Fruit fly (Drosophila melanogaster) whole organism, embryonic: ENCODE results near the gene trx.
A peak's percentile ranks its signal among the peaks of the same experiment; 100 is the strongest.

Experiments used
- Atf6 ChIP-seq: fragments of 200-800 bp; sonication (Bioruptor generic); IDR thresholded peaks from 2 replicates; pipeline ENCODE4 v1.3.6; 2022; ENCODE audit warnings: missing biosample characterization, missing genetic modification characterization
- CG10321 ChIP-seq: fragments of 200-800 bp; sonication (Bioruptor generic); IDR thresholded peaks from 2 replicates; pipeline ENCODE4 v1.3.6; 2022; ENCODE audit warnings: missing biosample characterization, missing genetic modification characterization
- CG10979 ChIP-seq: fragments of 200-800 bp; sonication (Bioruptor generic); optimal IDR thresholded peaks from 2 replicates; lab custom pipeline; 2018; ENCODE audit warnings: missing biosample characterization, mild to moderate bottlenecking, missing genetic modification characterization, moderate library complexity
- CG12104 ChIP-seq: fragments of 200-800 bp; sonication (Bioruptor generic); optimal IDR thresholded peaks from 3 replicates; lab custom pipeline; 2016; ENCODE audit warnings: missing biosample characterization, missing genetic modification characterization
- CG12391 ChIP-seq: fragments of 200-800 bp; sonication (Bioruptor generic); optimal IDR thresholded peaks from 3 replicates; lab custom pipeline; 2018; ENCODE audit warnings: missing biosample characterization, mild to moderate bottlenecking, missing genetic modification characterization, moderate library complexity
- CG12659 ChIP-seq: fragments of 200-800 bp; sonication (Bioruptor generic); optimal IDR thresholded peaks from 3 replicates; lab custom pipeline; 2017; ENCODE audit warnings: mild to moderate bottlenecking, missing biosample characterization, missing genetic modification reagents, missing genetic modification characterization
- CG14050 ChIP-seq: fragments of 200-800 bp; sonication (Bioruptor generic); IDR thresholded peaks from 3 replicates; pipeline ENCODE4 v1.3.6; 2022; ENCODE audit warnings: missing biosample characterization, missing genetic modification characterization
- CG14710 ChIP-seq: fragments of 200-800 bp; sonication (Bioruptor generic); optimal IDR thresholded peaks from 3 replicates; lab custom pipeline; 2019; ENCODE audit warnings: missing biosample characterization, mild to moderate bottlenecking, missing genetic modification characterization, moderate library complexity
- CG17186 ChIP-seq: fragments of 200-800 bp; sonication (Bioruptor generic); optimal IDR thresholded peaks from 3 replicates; lab custom pipeline; 2017; ENCODE audit warnings: missing biosample characterization, missing genetic modification reagents, missing genetic modification characterization
- CG17385 ChIP-seq: fragments of 200-800 bp; sonication (Bioruptor generic); optimal IDR thresholded peaks from 3 replicates; lab custom pipeline; 2018; ENCODE audit warnings: missing biosample characterization, mild to moderate bottlenecking, missing genetic modification characterization
- CG2120 ChIP-seq: fragments of 200-800 bp; sonication (Bioruptor generic); optimal IDR thresholded peaks from 3 replicates; lab custom pipeline; 2016; ENCODE audit warnings: missing biosample characterization, missing genetic modification characterization
- CG34224 ChIP-seq: fragments of 200-800 bp; sonication (Bioruptor generic); IDR thresholded peaks from 3 replicates; pipeline ENCODE4 v1.3.6; 2022; ENCODE audit warnings: missing biosample characterization, missing genetic modification characterization; ENCODE audit not compliant: partially characterized antibody
- CG3847 ChIP-seq: fragments of 200-800 bp; sonication (Bioruptor generic); IDR thresholded peaks from 2 replicates; pipeline ENCODE4 v1.3.6; 2022; ENCODE audit warnings: missing biosample characterization, missing genetic modification characterization
- CG4404 ChIP-seq: fragments of 200-800 bp; sonication (Bioruptor generic); IDR thresholded peaks from 2 replicates; pipeline ENCODE4 v1.3.6; 2022; ENCODE audit warnings: missing biosample characterization, missing genetic modification characterization
- CG6272 ChIP-seq: fragments of 200-800 bp; sonication (Bioruptor generic); IDR thresholded peaks from 2 replicates; pipeline ENCODE4 v1.3.6; 2022; ENCODE audit warnings: missing biosample characterization, missing genetic modification characterization
- CG6689 ChIP-seq: fragments of 200-800 bp; sonication (Bioruptor generic); IDR thresholded peaks from 2 replicates; pipeline ENCODE4 v1.3.6; 2022; ENCODE audit warnings: missing biosample characterization, missing genetic modification characterization
- CG6791 ChIP-seq: fragments of 200-800 bp; sonication (Bioruptor generic); IDR thresholded peaks from 3 replicates; pipeline ENCODE4 v1.3.6; 2022; ENCODE audit warnings: missing biosample characterization, missing genetic modification characterization; ENCODE audit not compliant: partially characterized antibody
- CG6813 ChIP-seq: fragments of 200-800 bp; sonication (Bioruptor generic); optimal IDR thresholded peaks from 2 replicates; lab custom pipeline; 2017; ENCODE audit warnings: missing biosample characterization, missing genetic modification characterization, mild to moderate bottlenecking, moderate library complexity, missing genetic modification reagents
- CG7372 ChIP-seq: fragments of 200-800 bp; sonication (Bioruptor generic); IDR thresholded peaks from 2 replicates; pipeline ENCODE4 v1.3.6; 2022; ENCODE audit warnings: missing biosample characterization, missing genetic modification characterization
- CG8290 ChIP-seq, 3 experiments: fragments of 200-800 bp; sonication (Bioruptor generic); optimal IDR thresholded peaks; 2 replicates each; lab custom pipeline; 2016 to 2019; ENCODE audit warnings: missing biosample characterization in 3 of 3, missing genetic modification characterization in 3 of 3, mild to moderate bottlenecking in 2 of 3, moderate library complexity in 1 of 3
- CG8765 ChIP-seq: fragments of 200-800 bp; sonication (Bioruptor generic); IDR thresholded peaks from 2 replicates; pipeline ENCODE4 v1.3.6; 2022; ENCODE audit warnings: missing biosample characterization, missing genetic modification characterization
- D19A ChIP-seq: fragments of 200-800 bp; optimal IDR thresholded peaks from 3 replicates; lab custom pipeline; 2019; ENCODE audit warnings: missing biosample characterization, mild to moderate bottlenecking, missing genetic modification characterization, moderate library complexity
- D19B ChIP-seq: fragments of 200-800 bp; sonication (Bioruptor generic); optimal IDR thresholded peaks from 2 replicates; lab custom pipeline; 2017; ENCODE audit warnings: missing biosample characterization, mild to moderate bottlenecking, missing genetic modification characterization
- Dbx ChIP-seq: fragments of 200-800 bp; sonication (Bioruptor generic); IDR thresholded peaks from 3 replicates; pipeline ENCODE4 v1.3.6; 2022; ENCODE audit warnings: missing biosample characterization, missing genetic modification characterization
- Hr51 ChIP-seq, 2 experiments: fragments of 200-800 bp; sonication (Bioruptor generic); optimal IDR thresholded peaks; 2 replicates in 1 of 2; 3 replicates in 1 of 2; lab custom pipeline; 2016 to 2018; ENCODE audit warnings: missing biosample characterization in 2 of 2, missing genetic modification characterization in 2 of 2, mild to moderate bottlenecking in 1 of 2, moderate library complexity in 1 of 2
- Hsf ChIP-seq: fragments of 200-800 bp; sonication (Bioruptor generic); optimal IDR thresholded peaks from 3 replicates; lab custom pipeline; 2016; ENCODE audit warnings: missing biosample characterization, missing genetic modification characterization
- Mrtf ChIP-seq: fragments of 200-800 bp; sonication (Bioruptor generic); IDR thresholded peaks from 3 replicates; pipeline ENCODE4 v1.3.6; 2022; ENCODE audit warnings: missing biosample characterization, missing genetic modification characterization
- Neu2 ChIP-seq: fragments of 200-800 bp; sonication (Bioruptor generic); optimal IDR thresholded peaks from 3 replicates; lab custom pipeline; 2016; ENCODE audit warnings: missing biosample characterization, missing genetic modification characterization, borderline replicate concordance
- Nf-YA ChIP-seq: fragments of 200-800 bp; sonication (Bioruptor generic); IDR thresholded peaks from 2 replicates; pipeline ENCODE4 v1.3.6; 2022; ENCODE audit warnings: missing biosample characterization, missing genetic modification characterization
- Nf-YC ChIP-seq: fragments of 200-800 bp; optimal IDR thresholded peaks from 3 replicates; lab custom pipeline; 2019; ENCODE audit warnings: missing biosample characterization, mild to moderate bottlenecking, missing genetic modification characterization, moderate library complexity
- Side ChIP-seq: fragments of 200-800 bp; sonication (Bioruptor generic); optimal IDR thresholded peaks from 2 replicates; lab custom pipeline; 2016; ENCODE audit warnings: missing biosample characterization, missing genetic modification characterization
- bowl ChIP-seq: fragments of 200-800 bp; sonication (Bioruptor generic); IDR thresholded peaks from 2 replicates; pipeline ENCODE4 v1.3.6; 2022; ENCODE audit warnings: missing biosample characterization, missing genetic modification characterization
- cato ChIP-seq: fragments of 200-800 bp; sonication (Bioruptor generic); optimal IDR thresholded peaks from 2 replicates; lab custom pipeline; 2016; ENCODE audit warnings: missing biosample characterization, missing genetic modification characterization, borderline replicate concordance
- dati ChIP-seq: fragments of 200-800 bp; sonication (Bioruptor generic); IDR thresholded peaks from 2 replicates; pipeline ENCODE4 v1.3.6; 2022; ENCODE audit warnings: missing biosample characterization, missing genetic modification characterization
- dpn ChIP-seq, 2 experiments: fragments of 200-800 bp; sonication (Bioruptor generic); optimal IDR thresholded peaks; 3 replicates each; lab custom pipeline; 2016; ENCODE audit warnings: missing biosample characterization in 2 of 2, missing genetic modification characterization in 2 of 2
- eve ChIP-seq, 2 experiments: fragments of >200 bp; optimal IDR thresholded peaks; 2 replicates each; lab custom pipeline; 2017; ENCODE audit warnings: missing biosample characterization in 2 of 2, missing genetic modification characterization in 2 of 2
- ewg ChIP-seq: fragments of 200-800 bp; sonication (Bioruptor generic); optimal IDR thresholded peaks from 3 replicates; lab custom pipeline; 2017; ENCODE audit warnings: mild to moderate bottlenecking, missing biosample characterization, missing genetic modification reagents, missing genetic modification characterization
- ham ChIP-seq: fragments of 200-800 bp; sonication (Bioruptor generic); IDR thresholded peaks from 2 replicates; pipeline ENCODE4 v1.3.6; 2022; ENCODE audit warnings: missing biosample characterization, missing genetic modification characterization
- inv ChIP-seq: fragments of 200-800 bp; sonication (Bioruptor generic); IDR thresholded peaks from 2 replicates; pipeline ENCODE4 v1.3.6; 2022; ENCODE audit warnings: missing biosample characterization, missing genetic modification characterization; ENCODE audit not compliant: partially characterized antibody
- lilli ChIP-seq: fragments of 200-800 bp; sonication (Bioruptor generic); optimal IDR thresholded peaks from 3 replicates; lab custom pipeline; 2016; ENCODE audit warnings: missing biosample characterization, missing genetic modification characterization
- lola ChIP-seq, 3 experiments: fragments of >200 bp in 2 of 3; fragments of 200-800 bp in 1 of 3; sonication (Bioruptor generic) in 1 of 3; optimal IDR thresholded peaks; 2 replicates each; lab custom pipeline; 2017 to 2019; ENCODE audit warnings: missing biosample characterization in 3 of 3, missing genetic modification characterization in 3 of 3, mild to moderate bottlenecking in 1 of 3, moderate library complexity in 1 of 3
- pzg ChIP-seq: fragments of 200-800 bp; sonication (Bioruptor generic); optimal IDR thresholded peaks from 3 replicates; lab custom pipeline; 2018; ENCODE audit warnings: missing biosample characterization, mild to moderate bottlenecking, missing genetic modification characterization, moderate library complexity
- slou ChIP-seq: fragments of 200-800 bp; sonication (Bioruptor generic); optimal IDR thresholded peaks from 3 replicates; lab custom pipeline; 2016; ENCODE audit warnings: missing biosample characterization, missing genetic modification characterization
- sqz ChIP-seq: fragments of 200-800 bp; sonication (Bioruptor generic); optimal IDR thresholded peaks from 3 replicates; lab custom pipeline; 2018; ENCODE audit warnings: missing biosample characterization, mild to moderate bottlenecking, missing genetic modification characterization
- tgo ChIP-seq: fragments of 200-800 bp; sonication (Bioruptor generic); IDR thresholded peaks from 3 replicates; pipeline ENCODE4 v1.3.6; 2022; ENCODE audit warnings: missing biosample characterization, missing genetic modification characterization
- unc-4 ChIP-seq: fragments of 200-800 bp; sonication (Bioruptor generic); IDR thresholded peaks from 2 replicates; pipeline ENCODE4 v1.3.6; 2022; ENCODE audit warnings: missing biosample characterization, missing genetic modification characterization; ENCODE audit not compliant: partially characterized antibody
- z ChIP-seq: fragments of 200-800 bp; sonication (Bioruptor generic); IDR thresholded peaks from 3 replicates; pipeline ENCODE4 v1.3.6; 2022; ENCODE audit warnings: missing biosample characterization, missing genetic modification characterization

The trx gene

dm6 chr3R:14326250-14327112 is 39.8 kb upstream of the trx start, which contains the start of the genes Afti and ATPsynE:
Gene Afti, minus strand, starts transcription at chr3R:14326689.
Gene ATPsynE, plus strand, starts transcription at chr3R:14326947.
- TF ChIP-seq Side (GFP tag; lab: Kevin White, UChicago) = no peak
- no peak for TF ChIP-seq Neu2 (GFP tag; lab: Kevin White, UChicago)
- TF ChIP-seq slou (GFP tag; lab: Kevin White, UChicago) = peak; percentile 34
- TF ChIP-seq ewg = peak; percentile 53
- TF ChIP-seq D19A (tag; lab: Kevin White, UChicago) = no peak
- peak; percentile 68 for TF ChIP-seq CG6791
- TF ChIP-seq sqz (GFP tag; lab: Kevin White, UChicago) = no peak
- TF ChIP-seq CG12104 (GFP tag; lab: Kevin White, UChicago) = peak; percentile 60
- peak; percentile 59; the same call in 2 of the 3 replicates for TF ChIP-seq Dbx (GFP tag; lab: Robert Waterston, UW)
- peak; percentile 76 for TF ChIP-seq lilli (GFP tag; lab: Kevin White, UChicago)
- TF ChIP-seq D19B (GFP tag; lab: Kevin White, UChicago) = peak; percentile 48
- TF ChIP-seq CG7372 (GFP tag; lab: Robert Waterston, UW) = peak; percentile 62
- TF ChIP-seq Hsf (GFP tag; lab: Kevin White, UChicago) = peak; percentile 70
- peak; percentile 65 for TF ChIP-seq inv (GFP tag; lab: Robert Waterston, UW)
- TF ChIP-seq CG14710 (tag; lab: Kevin White, UChicago) = peak; percentile 83
- TF ChIP-seq CG12391 (tag; lab: Kevin White, UChicago) = peak; percentile 74
- peak; percentile 54 for TF ChIP-seq CG6689 (GFP tag; lab: Robert Waterston, UW)
- peak; percentile 39; the same call in 1 of the 3 replicates for TF ChIP-seq z
- peak; percentile 83 for TF ChIP-seq CG3847 (GFP tag; lab: Robert Waterston, UW)
- no peak for TF ChIP-seq CG8765 (GFP tag; lab: Robert Waterston, UW)
- TF ChIP-seq Hr51 (GFP tag; optimal IDR thresholded peaks at IDR 0.05; lab: Kevin White, UChicago) = peak in 1 of 2 experiments; percentile 22
- peak; percentile 46 for TF ChIP-seq Nf-YC (tag; lab: Kevin White, UChicago)
- peak; percentile 52 for TF ChIP-seq CG17385 (GFP tag; lab: Kevin White, UChicago)
- TF ChIP-seq CG10979 (tag; lab: Kevin White, UChicago) = peak; percentile 46
- 0 out of 3 replicates have a peak, but pooled peaks have one; percentile 60 for TF ChIP-seq Mrtf (GFP tag; lab: Robert Waterston, UW)
- TF ChIP-seq CG14050 (GFP tag; lab: Robert Waterston, UW) = peak; percentile 40; the same call in 1 of the 3 replicates
- TF ChIP-seq bowl = no peak
- peak; percentile 28; the same call in 1 of the 3 replicates for TF ChIP-seq CG34224 (GFP tag; lab: Robert Waterston, UW)
- TF ChIP-seq CG8290 (GFP tag; optimal IDR thresholded peaks at IDR 0.05; lab: Kevin White, UChicago) = no peak
- TF ChIP-seq CG8290 (tag; optimal IDR thresholded peaks at IDR 0.05; lab: Kevin White, UChicago) = no peak
- peak; percentile 55; the same call in 1 of the 2 replicates for TF ChIP-seq ham (GFP tag; lab: Robert Waterston, UW)
- TF ChIP-seq cato (GFP tag; lab: Kevin White, UChicago) = peak; percentile 8
- TF ChIP-seq lola (GFP tag; optimal IDR thresholded peaks at IDR 0.05; lab: Kevin White, UChicago) = peak in 1 of 3 experiments; percentile 55
- peak; percentile 64; the same call in 1 of the 2 replicates for TF ChIP-seq Atf6
- TF ChIP-seq Nf-YA (GFP tag; lab: Robert Waterston, UW) = no peak; the same call in 1 of the 2 replicates
- TF ChIP-seq eve (GFP tag; optimal IDR thresholded peaks at IDR 0.05; lab: Kevin White, UChicago) = no peak
- peak; percentile 79 for TF ChIP-seq CG2120
- TF ChIP-seq tgo (GFP tag; lab: Robert Waterston, UW) = peak; percentile 73
- TF ChIP-seq CG4404 (GFP tag; lab: Robert Waterston, UW) = peak; percentile 55
- no peak for TF ChIP-seq dati (GFP tag; lab: Robert Waterston, UW)
- TF ChIP-seq CG6272 (GFP tag; lab: Robert Waterston, UW) = peak; percentile 67
- TF ChIP-seq CG10321 (GFP tag; lab: Robert Waterston, UW) = no peak
- TF ChIP-seq dpn (GFP tag; optimal IDR thresholded peaks at IDR 0.05; lab: Kevin White, UChicago) = peak; percentile 70 to 75
- peak; percentile 76 for TF ChIP-seq pzg (GFP tag; lab: Kevin White, UChicago)
- TF ChIP-seq unc-4 = peak; percentile 58
- peak; percentile 77 for TF ChIP-seq CG12659 (GFP tag; lab: Kevin White, UChicago)
- peak; percentile 41 for TF ChIP-seq CG17186
- peak; percentile 19 for TF ChIP-seq CG6813 (GFP tag; lab: Kevin White, UChicago)
